Worm (Caenorhabditis elegans): ENCODE results near the gene sdz-11.

Gene sdz-11

ce11 chrII:3716961-3717360, 35.1 kb downstream of the sdz-11 start, which contains the start of gene fbxc-52:
Gene fbxc-52 (plus strand): TSS chrII:3717261.
- no peak for TF ChIP-seq ztf-4 (tag; optimal IDR thresholded peaks at IDR 0.05)
- no peak for TF ChIP-seq ztf-11 (tag; optimal IDR thresholded peaks at IDR 0.05)
- no peak for TF ChIP-seq lin-13 (GFP tag; optimal IDR thresholded peaks at IDR 0.05)
- TF ChIP-seq egl-27 (tag; optimal IDR thresholded peaks at IDR 0.05) = no peak
- no peak for TF ChIP-seq ztf-1 (GFP tag; conservative IDR thresholded peaks at IDR 0.05)
- no peak for TF ChIP-seq ceh-82 (tag; optimal IDR thresholded peaks at IDR 0.05)
- no peak for TF ChIP-seq F13H6.1 (tag; optimal IDR thresholded peaks at IDR 0.05)
- TF ChIP-seq fos-1 (tag; optimal IDR thresholded peaks at IDR 0.05) = no peak
- TF ChIP-seq mbf-1 (tag; optimal IDR thresholded peaks at IDR 0.05) = no peak
- TF ChIP-seq blmp-1 (tag; optimal IDR thresholded peaks at IDR 0.05; ENCODE audit: insufficient read depth) = no peak
- TF ChIP-seq lsy-2 (tag; optimal IDR thresholded peaks at IDR 0.05) = no peak
- TF ChIP-seq ZK546.5 (tag; optimal IDR thresholded peaks at IDR 0.05) = no peak
- TF ChIP-seq lin-11 (tag; optimal IDR thresholded peaks at IDR 0.05) = no peak

ce11 chrII:3716455-3716854, 35.6 kb downstream of the sdz-11 start, which contains the start of gene srh-99:
Gene srh-99 (minus strand): TSS chrII:3716555.
- TF ChIP-seq crh-2 (tag; optimal IDR thresholded peaks at IDR 0.05) (no peak), skn-1 (tag; optimal IDR thresholded peaks at IDR 0.05) (no peak), nhr-77 (tag; optimal IDR thresholded peaks at IDR 0.05) (no peak), nhr-10 (tag; optimal IDR thresholded peaks at IDR 0.05) (no peak)

- no peak for TF ChIP-seq alr-1 (tag; optimal IDR thresholded peaks at IDR 0.05)
- no peak for TF ChIP-seq unc-62 (GFP tag; optimal IDR thresholded peaks at IDR 0.05)
- TF ChIP-seq aly-2 (tag; optimal IDR thresholded peaks at IDR 0.05) = no peak
- no peak for TF ChIP-seq fos-1 (tag; optimal IDR thresholded peaks at IDR 0.05)
- TF ChIP-seq crh-2 (tag; optimal IDR thresholded peaks at IDR 0.05) = no peak
- TF ChIP-seq mbf-1 (tag; optimal IDR thresholded peaks at IDR 0.05) = no peak
These were observed 37.5 kb downstream of the sdz-11 start, which contains the start of gene srh-100 for ce11 chrII:3714595-3714994. Gene srh-100 (minus strand): TSS chrII:3714695.

ce11 chrII:3711047-3711446, 41.0 kb downstream of the sdz-11 start, which contains the start of gene fbxc-53:
Gene fbxc-53 (plus strand): TSS chrII:3711291.
- TF ChIP-seq C34F6.9 (tag; optimal IDR thresholded peaks at IDR 0.05) = no peak
- TF ChIP-seq lin-11 (tag; optimal IDR thresholded peaks at IDR 0.05) = no peak
- TF ChIP-seq skn-1 (tag; optimal IDR thresholded peaks at IDR 0.05) = no peak
- TF ChIP-seq dmd-4 (tag; optimal IDR thresholded peaks at IDR 0.05) = no peak
- TF ChIP-seq ceh-16 (tag; optimal IDR thresholded peaks at IDR 0.05) = no peak
- TF ChIP-seq mab-5 (tag; optimal IDR thresholded peaks at IDR 0.05) = no peak
- no peak for TF ChIP-seq snpc-4 (tag; optimal IDR thresholded peaks at IDR 0.05)
- no peak for TF ChIP-seq fos-1 (tag; optimal IDR thresholded peaks at IDR 0.05)
- TF ChIP-seq mdl-1 (tag; optimal IDR thresholded peaks at IDR 0.05) = no peak

- no peak for TF ChIP-seq ceh-16 (tag; optimal IDR thresholded peaks at IDR 0.05)
- no peak for TF ChIP-seq F13H6.1 (tag; optimal IDR thresholded peaks at IDR 0.05)
- no peak for TF ChIP-seq lin-13 (GFP tag; optimal IDR thresholded peaks at IDR 0.05)
- TF ChIP-seq nhr-6 (tag; optimal IDR thresholded peaks at IDR 0.05) = no peak
- TF ChIP-seq lin-11 (tag; optimal IDR thresholded peaks at IDR 0.05) = no peak
- no peak for TF ChIP-seq elt-3 (tag; optimal IDR thresholded peaks at IDR 0.05)
- no peak for TF ChIP-seq ztf-11 (tag; optimal IDR thresholded peaks at IDR 0.05)
- TF ChIP-seq mdl-1 (tag; optimal IDR thresholded peaks at IDR 0.05) = no peak
- TF ChIP-seq ZK546.5 (tag; optimal IDR thresholded peaks at IDR 0.05) = no peak
- no peak for TF ChIP-seq sma-3 (GFP tag; optimal IDR thresholded peaks at IDR 0.05)
- TF ChIP-seq ztf-1 (GFP tag; conservative IDR thresholded peaks at IDR 0.05) = no peak
- no peak for TF ChIP-seq nhr-12 (tag; optimal IDR thresholded peaks at IDR 0.05)
- TF ChIP-seq ztf-4 (tag; optimal IDR thresholded peaks at IDR 0.05) = no peak
- no peak for TF ChIP-seq blmp-1 (tag; optimal IDR thresholded peaks at IDR 0.05; ENCODE audit: insufficient read depth)
- no peak for TF ChIP-seq mbf-1 (tag; optimal IDR thresholded peaks at IDR 0.05)
- no peak for TF ChIP-seq nhr-77 (tag; optimal IDR thresholded peaks at IDR 0.05)
- TF ChIP-seq lin-39 (tag; optimal IDR thresholded peaks at IDR 0.05) = no peak
- TF ChIP-seq nhr-10 (tag; optimal IDR thresholded peaks at IDR 0.05) = no peak
- no peak for TF ChIP-seq zag-1 (tag; optimal IDR thresholded peaks at IDR 0.05)
- no peak for TF ChIP-seq nhr-23 (tag; optimal IDR thresholded peaks at IDR 0.05)
These were observed 42.8 kb downstream of the sdz-11 start, which contains the start of gene srx-110 for ce11 chrII:3709255-3709654. Gene srx-110 (plus strand): TSS chrII:3709555.

Measured in whole organism, L2 larva.